Worm (Caenorhabditis elegans): ENCODE results near the gene viro-2.

ce11 chrIII:7101814-7102477, 26.8 kb upstream of the viro-2 start:
- no peak for TF ChIP-seq ref-1 (GFP tag; conservative IDR thresholded peaks at IDR 0.05)
- TF ChIP-seq tab-1 (GFP tag; IDR thresholded peaks at IDR 0.05), result no peak
- no peak for TF ChIP-seq klf-2 (GFP tag; conservative IDR thresholded peaks at IDR 0.05)
- no peak for TF ChIP-seq T22C8.4 (GFP tag; IDR thresholded peaks at IDR 0.05)
- TF ChIP-seq flt-1 (GFP tag; IDR thresholded peaks at IDR 0.05), result no peak
- no peak for TF ChIP-seq ztf-23 (GFP tag; IDR thresholded peaks at IDR 0.05)
- TF ChIP-seq ztf-29 (GFP tag; IDR thresholded peaks at IDR 0.05), result no peak
- no peak for TF ChIP-seq cog-1 (tag; optimal IDR thresholded peaks at IDR 0.05)
